Fruit fly (Drosophila melanogaster): Measurements from ENCODE around the gene CG12061.

Gene CG12061

dm6 chrX:23091811-23092210 is 55.9 kb downstream of the CG12061 start:
- TF ChIP-seq br (optimal IDR thresholded peaks at IDR 0.05) (no peak), CG15696 (tag; optimal IDR thresholded peaks at IDR 0.05) (no peak), CG10543 (GFP tag; optimal IDR thresholded peaks at IDR 0.05) (peak; percentile 20), zfh1 (GFP tag; IDR thresholded peaks at IDR 0.05) (no peak), abd-A (tag; optimal IDR thresholded peaks at IDR 0.05) (no peak), D19B (GFP tag; optimal IDR thresholded peaks at IDR 0.05) (no peak), org-1 (GFP tag; optimal IDR thresholded peaks at IDR 0.05) (no peak), Dip3 (GFP tag; optimal IDR thresholded peaks at IDR 0.05) (no peak), chn (GFP tag; optimal IDR thresholded peaks at IDR 0.05) (no peak), CG1647 (GFP tag; optimal IDR thresholded peaks at IDR 0.05) (no peak), Mrtf (GFP tag; IDR thresholded peaks at IDR 0.05) (no peak), CG4617 (GFP tag; optimal IDR thresholded peaks at IDR 0.05; ENCODE audit: borderline replicate concordance) (no peak), gem (tag; optimal IDR thresholded peaks at IDR 0.05) (no peak), usp (GFP tag; optimal IDR thresholded peaks at IDR 0.05) (no peak), CG16815 (GFP tag; optimal IDR thresholded peaks at IDR 0.05) (no peak), CG6254 (GFP tag; optimal IDR thresholded peaks at IDR 0.05) (no peak), Atf-2 (GFP tag; optimal IDR thresholded peaks at IDR 0.05) (no peak), phol (tag; optimal IDR thresholded peaks at IDR 0.05) (no peak), fd3F (GFP tag; optimal IDR thresholded peaks at IDR 0.05) (peak; percentile 27), CG3847 (GFP tag; IDR thresholded peaks at IDR 0.05) (no peak), sqz (GFP tag; optimal IDR thresholded peaks at IDR 0.05) (no peak), CG33557 (GFP tag; optimal IDR thresholded peaks at IDR 0.05) (no peak), en (GFP tag; optimal IDR thresholded peaks at IDR 0.05) (no peak), CG10366 (GFP tag; IDR thresholded peaks at IDR 0.05) (no peak), Scr (GFP tag; IDR thresholded peaks at IDR 0.05; ENCODE audit: partially characterized antibody) (no peak), h (optimal IDR thresholded peaks at IDR 0.05) (no peak), Doc2 (GFP tag; IDR thresholded peaks at IDR 0.05) (no peak), CG12769 (tag; optimal IDR thresholded peaks at IDR 0.05) (peak; percentile 9), CG11085 (GFP tag; IDR thresholded peaks at IDR 0.05) (no peak), NK7.1 (GFP tag; optimal IDR thresholded peaks at IDR 0.05) (no peak), HmgD (GFP tag; optimal IDR thresholded peaks at IDR 0.05) (no peak), B-H2 (GFP tag; optimal IDR thresholded peaks at IDR 0.05) (no peak), Ada2b (GFP tag; IDR thresholded peaks at IDR 0.05) (no peak), peb (GFP tag; IDR thresholded peaks at IDR 0.05) (no peak), Spps (tag; optimal IDR thresholded peaks at IDR 0.05) (no peak), CG10431 (GFP tag; optimal IDR thresholded peaks at IDR 0.05) (no peak), unpg (GFP tag; optimal IDR thresholded peaks at IDR 0.05) (no peak), CG6689 (GFP tag; IDR thresholded peaks at IDR 0.05) (no peak), CG8290 (GFP tag; optimal IDR thresholded peaks at IDR 0.05) (no peak), CG8290 (tag; optimal IDR thresholded peaks at IDR 0.05) (peak in 1 of 2 experiments; percentile 66), CG31224 (GFP tag; IDR thresholded peaks at IDR 0.05) (no peak), lab (GFP tag; optimal IDR thresholded peaks at IDR 0.05) (peak; percentile 62), gcm (GFP tag; optimal IDR thresholded peaks at IDR 0.05) (no peak), CG17568 (GFP tag; optimal IDR thresholded peaks at IDR 0.05) (no peak), CG7556 (GFP tag; optimal IDR thresholded peaks at IDR 0.05) (no peak), caup (GFP tag; optimal IDR thresholded peaks at IDR 0.05; ENCODE audit: severe bottlenecking) (peak; percentile 41), bab2 (GFP tag; optimal IDR thresholded peaks at IDR 0.05) (peak; percentile 10), Rfx (GFP tag; IDR thresholded peaks at IDR 0.05) (peak; percentile 50; the same call in 1 of the 2 replicates), Dip2 (GFP tag; IDR thresholded peaks at IDR 0.05) (no peak), dysf (GFP tag; IDR thresholded peaks at IDR 0.05) (no peak), nom (GFP tag; optimal IDR thresholded peaks at IDR 0.05) (no peak), CG6683 (GFP tag; optimal IDR thresholded peaks at IDR 0.05) (no peak), Poxn (GFP tag; IDR thresholded peaks at IDR 0.05) (no peak)
